Worm (Caenorhabditis elegans) whole organism, L4 larva: ENCODE results near the gene sra-31.

Experiments
- F37D6.2 ChIP-seq: sonication (generic microtip); optimal IDR thresholded peaks from 2 replicates; lab custom pipeline; 2016; ENCODE audit warnings: mild to moderate bottlenecking, missing genetic modification characterization, missing compliant biosample characterization
- ctbp-1 ChIP-seq: fragments of 200-800 bp; sonication (Bioruptor generic); IDR thresholded peaks from 2 replicates; pipeline ENCODE4 v1.3.6; 2022; ENCODE audit warnings: missing genetic modification reagents, missing genetic modification characterization, missing compliant biosample characterization
- daf-19 ChIP-seq: fragments of 200-800 bp; sonication (Bioruptor generic); conservative IDR thresholded peaks from 2 replicates; pipeline ENCODE4 v1.3.6; 2022; ENCODE audit warnings: missing genetic modification characterization, missing compliant biosample characterization
- fos-1 ChIP-seq: fragments of 150-350 bp; optimal IDR thresholded peaks from 2 replicates; lab custom pipeline; 2014; ENCODE audit warnings: missing biosample characterization, missing genetic modification characterization
- gei-8 ChIP-seq: fragments of 200-800 bp; sonication (Bioruptor generic); optimal IDR thresholded peaks from 2 replicates; lab custom pipeline; 2018; ENCODE audit warnings: mild to moderate bottlenecking, missing genetic modification characterization, missing compliant biosample characterization
- lim-7 ChIP-seq: fragments of 200-800 bp; sonication (Bioruptor generic); IDR thresholded peaks from 2 replicates; pipeline ENCODE4 v1.3.6; 2022; ENCODE audit warnings: missing genetic modification characterization, missing compliant biosample characterization
- mep-1 ChIP-seq: fragments of 150-350 bp; sonication (generic microtip); optimal IDR thresholded peaks from 3 replicates; lab custom pipeline; 2014; ENCODE audit warnings: missing biosample characterization, missing genetic modification characterization
- nhr-25 ChIP-seq: sonication (generic microtip); optimal IDR thresholded peaks from 2 replicates; lab custom pipeline; 2017; ENCODE audit warnings: missing genetic modification characterization, mild to moderate bottlenecking, missing compliant biosample characterization, antibody characterized with exemption, moderate library complexity, borderline replicate concordance; ENCODE audit not compliant: insufficient read depth
- pha-4 ChIP-seq, 2 experiments: fragments of 150-350 bp in 1 of 2; fragments of 200-800 bp in 1 of 2; sonication (Bioruptor generic) in 1 of 2; IDR thresholded peaks in 1 of 2; optimal IDR thresholded peaks in 1 of 2; 2 replicates each; pipeline versions ENCODE4 v1.3.6 to Lab custom; 2014 to 2022; ENCODE audit warnings: missing genetic modification characterization in 2 of 2, missing genetic modification reagents in 2 of 2, missing biosample characterization in 1 of 2, missing compliant biosample characterization in 1 of 2
- rbr-2 ChIP-seq: sonication (generic microtip); optimal IDR thresholded peaks from 2 replicates; lab custom pipeline; 2016; ENCODE audit warnings: missing genotype, missing genetic modification characterization, missing compliant biosample characterization
- spr-3 ChIP-seq: fragments of 200-800 bp; sonication (Bioruptor generic); optimal IDR thresholded peaks from 2 replicates; lab custom pipeline; 2018; ENCODE audit warnings: mild to moderate bottlenecking, missing genetic modification characterization, missing compliant biosample characterization
- tag-97 ChIP-seq: fragments of 200-800 bp; sonication (Bioruptor generic); IDR thresholded peaks from 2 replicates; pipeline ENCODE4 v1.3.6; 2022; ENCODE audit warnings: missing genetic modification characterization, missing compliant biosample characterization
- unc-39 ChIP-seq: sonication (generic microtip); optimal IDR thresholded peaks from 2 replicates; lab custom pipeline; 2017; ENCODE audit warnings: missing biosample characterization, missing genetic modification characterization
- unc-62 ChIP-seq, 3 experiments: fragments of 150-350 bp in 1 of 3; sonication (generic microtip); optimal IDR thresholded peaks in 2 of 3; peaks in 1 of 3; 1 replicate in 1 of 3; 2 replicates in 2 of 3; lab custom pipeline; 2014 to 2017; ENCODE audit warnings: missing biosample characterization in 3 of 3, missing genetic modification characterization in 3 of 3, missing genetic modification reagents in 3 of 3, missing genotype in 1 of 3

The sra-31 gene

ce11 chrII:6528629-6529028 lies 49.6 kb downstream of the sra-31 start, which contains the start of gene C56E6.4:
C56E6.4 (minus strand) TSS chrII:6528729.
- TF ChIP-seq unc-62 (GFP tag; optimal IDR thresholded peaks at IDR 0.05 in 1 of 2; lab: Kevin White, UChicago) (no peak), unc-62 (tag; optimal IDR thresholded peaks at IDR 0.05; lab: Kevin White, UChicago) (no peak), spr-3 (GFP tag; lab: Kevin White, UChicago) (no peak), nhr-25 (no peak), mep-1 (tag; lab: Kevin White, UChicago) (no peak), ctbp-1 (GFP tag; lab: Robert Waterston, UW) (no peak), gei-8 (GFP tag; lab: Kevin White, UChicago) (no peak), pha-4 (GFP tag; IDR thresholded peaks at IDR 0.05; lab: Robert Waterston, UW) (no peak), pha-4 (tag; optimal IDR thresholded peaks at IDR 0.05; lab: Kevin White, UChicago) (no peak), daf-19 (GFP tag; lab: Robert Waterston, UW) (no peak), unc-39 (tag; lab: Kevin White, UChicago) (no peak), tag-97 (GFP tag; lab: Robert Waterston, UW) (no peak), F37D6.2 (tag; lab: Kevin White, UChicago) (no peak), rbr-2 (tag; lab: Kevin White, UChicago) (no peak), lim-7 (no peak), fos-1 (no peak)
